Fruit fly (Drosophila melanogaster): Measurements from ENCODE around the gene D2hgdh.

D2hgdh gene

dm6 chrX:2134226-2134880 lies 6.9 kb upstream of the D2hgdh start (continued):
- peak; percentile 42 for TF ChIP-seq cwo (GFP tag; optimal IDR thresholded peaks at IDR 0.05)
- peak; percentile 68; the same call in 2 of the 3 replicates for TF ChIP-seq tgo (GFP tag; IDR thresholded peaks at IDR 0.05)
- no peak for TF ChIP-seq insv (GFP tag; optimal IDR thresholded peaks at IDR 0.05)
- TF ChIP-seq twi (tag; optimal IDR thresholded peaks at IDR 0.05) = peak; percentile 7
- TF ChIP-seq bsh (GFP tag; optimal IDR thresholded peaks at IDR 0.05) = peak; percentile 53 to 85
- TF ChIP-seq CG10366 (GFP tag; IDR thresholded peaks at IDR 0.05) = peak; percentile 37
- no peak for TF ChIP-seq eve (GFP tag; optimal IDR thresholded peaks at IDR 0.05)
- no peak for TF ChIP-seq CG2129 (GFP tag; IDR thresholded peaks at IDR 0.05; ENCODE audit: partially characterized antibody)
- peak; percentile 32; the same call in 1 of the 2 replicates for TF ChIP-seq seq (GFP tag; IDR thresholded peaks at IDR 0.05)
- 0 out of 3 replicates have a peak, but pooled peaks have one; percentile 44 for TF ChIP-seq ase (GFP tag; IDR thresholded peaks at IDR 0.05)
- TF ChIP-seq CG18262 (tag; optimal IDR thresholded peaks at IDR 0.05) = peak; percentile 78
- TF ChIP-seq cato (GFP tag; optimal IDR thresholded peaks at IDR 0.05; ENCODE audit: borderline replicate concordance) = peak; percentile 34
- TF ChIP-seq MTF-1 (GFP tag; optimal IDR thresholded peaks at IDR 0.05; ENCODE audit: borderline replicate concordance) = peak; percentile 34
- TF ChIP-seq CG31365 (tag; optimal IDR thresholded peaks at IDR 0.05) = peak; percentile 23
- TF ChIP-seq Pdp1 (GFP tag; optimal IDR thresholded peaks at IDR 0.05) = peak; percentile 47 to 65
- peak; percentile 9 for TF ChIP-seq btn (GFP tag; optimal IDR thresholded peaks at IDR 0.05)
- peak; percentile 51; the same call in 1 of the 2 replicates for TF ChIP-seq CG14441 (GFP tag; IDR thresholded peaks at IDR 0.05)
- TF ChIP-seq Bteb2 (GFP tag; optimal IDR thresholded peaks at IDR 0.05) = peak; percentile 36
- TF ChIP-seq CG17829 (tag; optimal IDR thresholded peaks at IDR 0.05) = peak; percentile 64
- peak; percentile 74 for TF ChIP-seq row (GFP tag; IDR thresholded peaks at IDR 0.05)
- TF ChIP-seq Camta (GFP tag; optimal IDR thresholded peaks at IDR 0.05) = peak; percentile 16
- no peak for TF ChIP-seq CG10565 (GFP tag; optimal IDR thresholded peaks at IDR 0.05)
- TF ChIP-seq grau (tag; optimal IDR thresholded peaks at IDR 0.05) = peak; percentile 72
- no peak; the same call in 1 of the 2 replicates for TF ChIP-seq CG9215 (GFP tag; IDR thresholded peaks at IDR 0.05)
- TF ChIP-seq tio (GFP tag; optimal IDR thresholded peaks at IDR 0.05) = peak; percentile 34
- peak; percentile 17 for TF ChIP-seq CrebB (tag; optimal IDR thresholded peaks at IDR 0.05)
- TF ChIP-seq HLH54F (GFP tag; optimal IDR thresholded peaks at IDR 0.05) = peak; percentile 27
- no peak for TF ChIP-seq ftz-f1 (GFP tag; optimal IDR thresholded peaks at IDR 0.05)
- no peak for TF ChIP-seq pita (GFP tag; optimal IDR thresholded peaks at IDR 0.05)
- no peak for TF ChIP-seq CG9797 (GFP tag; optimal IDR thresholded peaks at IDR 0.05)
- peak; percentile 58; the same call in 1 of the 3 replicates for TF ChIP-seq CG11456 (GFP tag; IDR thresholded peaks at IDR 0.05)
- TF ChIP-seq CG11085 (GFP tag; IDR thresholded peaks at IDR 0.05) = peak; percentile 24; the same call in 1 of the 2 replicates
- peak; percentile 84 for TF ChIP-seq CG18599 (GFP tag; optimal IDR thresholded peaks at IDR 0.05)
- peak; percentile 25 for TF ChIP-seq CG17186 (GFP tag; optimal IDR thresholded peaks at IDR 0.05)
- peak; percentile 76 for TF ChIP-seq CG8924 (tag; optimal IDR thresholded peaks at IDR 0.05)
- TF ChIP-seq CG15479 (GFP tag; optimal IDR thresholded peaks at IDR 0.05) = no peak
- TF ChIP-seq CG16863 (GFP tag; optimal IDR thresholded peaks at IDR 0.05) = peak; percentile 59
- TF ChIP-seq nmo (GFP tag; optimal IDR thresholded peaks at IDR 0.05) = peak; percentile 63
- TF ChIP-seq kni (GFP tag; optimal IDR thresholded peaks at IDR 0.05) = no peak
- no peak for TF ChIP-seq nau (GFP tag; optimal IDR thresholded peaks at IDR 0.05)
- peak; percentile 59 for TF ChIP-seq salm (tag; optimal IDR thresholded peaks at IDR 0.05)
- no peak for TF ChIP-seq Nf-YA (GFP tag; IDR thresholded peaks at IDR 0.05)
- peak; percentile 67 for TF ChIP-seq CG14710 (tag; optimal IDR thresholded peaks at IDR 0.05)
- TF ChIP-seq slbo (GFP tag; IDR thresholded peaks at IDR 0.05) = peak; percentile 58
- TF ChIP-seq Hey (tag; optimal IDR thresholded peaks at IDR 0.05) = no peak
- TF ChIP-seq CG9817 (tag; optimal IDR thresholded peaks at IDR 0.05) = peak; percentile 56
- TF ChIP-seq kah (GFP tag; optimal IDR thresholded peaks at IDR 0.05) = peak; percentile 32
- 0 out of 2 replicates have a peak, but pooled peaks have one; percentile 28 for TF ChIP-seq dan (GFP tag; IDR thresholded peaks at IDR 0.05)
